Worm (Caenorhabditis elegans) whole organism, L1 larva: ENCODE results near the gene nep-11.

ENCODE experiments used
- C34B4.2 ChIP-seq: sonication (generic microtip); optimal IDR thresholded peaks from 2 replicates; lab custom pipeline; 2017; ENCODE audit warnings: mild to moderate bottlenecking, missing genetic modification characterization, missing compliant biosample characterization
- aly-2 ChIP-seq: fragments of 150-350 bp; optimal IDR thresholded peaks from 2 replicates; lab custom pipeline; 2014; ENCODE audit warnings: missing biosample characterization, missing genetic modification characterization
- ama-1 ChIP-seq: fragments of 150-350 bp; optimal IDR thresholded peaks from 2 replicates; lab custom pipeline; 2014
- blmp-1 ChIP-seq: fragments of 150-350 bp; optimal IDR thresholded peaks from 2 replicates; lab custom pipeline; 2014; ENCODE audit warnings: missing biosample characterization, missing genetic modification characterization
- ceh-63 ChIP-seq: fragments of 200-800 bp; sonication (Bioruptor generic); optimal IDR thresholded peaks from 2 replicates; lab custom pipeline; 2018; ENCODE audit warnings: mild to moderate bottlenecking, missing genetic modification characterization, missing compliant biosample characterization
- ceh-90 ChIP-seq: sonication (generic microtip); optimal IDR thresholded peaks from 2 replicates; lab custom pipeline; 2016; ENCODE audit warnings: missing genetic modification characterization, missing compliant biosample characterization
- elt-3 ChIP-seq, 6 experiments: fragments of 150-350 bp in 1 of 6; sonication (generic microtip); optimal IDR thresholded peaks; 2 replicates each; lab custom pipeline; 2017 to 2018; ENCODE audit warnings: missing biosample characterization in 6 of 6, missing genetic modification characterization in 6 of 6, inconsistent platforms in 1 of 6
- fkh-10 ChIP-seq: sonication (generic microtip); optimal IDR thresholded peaks from 2 replicates; lab custom pipeline; 2017; ENCODE audit warnings: missing biosample characterization, missing genetic modification reagents, missing genetic modification characterization
- fkh-4 ChIP-seq: sonication (generic microtip); optimal IDR thresholded peaks from 2 replicates; lab custom pipeline; 2016; ENCODE audit warnings: missing compliant biosample characterization, missing genetic modification characterization, borderline replicate concordance
- fos-1 ChIP-seq: fragments of 150-350 bp; optimal IDR thresholded peaks from 2 replicates; lab custom pipeline; 2014; ENCODE audit warnings: missing biosample characterization, missing genetic modification characterization
- grh-1 ChIP-seq: fragments of 200-800 bp; sonication (Bioruptor generic); IDR thresholded peaks from 2 replicates; pipeline ENCODE4 v1.3.6; 2022; ENCODE audit warnings: missing genetic modification reagents, missing genetic modification characterization, missing compliant biosample characterization
- hlh-4 ChIP-seq: sonication (generic microtip); optimal IDR thresholded peaks from 2 replicates; lab custom pipeline; 2016; ENCODE audit warnings: mild to moderate bottlenecking, missing genetic modification characterization, missing compliant biosample characterization
- isw-1 ChIP-seq: fragments of 200-800 bp; sonication (Bioruptor generic); IDR thresholded peaks from 2 replicates; pipeline ENCODE4 v1.3.6; 2022; ENCODE audit warnings: missing genetic modification characterization, missing compliant biosample characterization
- lin-13 ChIP-seq: fragments of 150-350 bp; optimal IDR thresholded peaks from 2 replicates; lab custom pipeline; 2014; ENCODE audit warnings: missing biosample characterization, missing genetic modification reagents, missing genetic modification characterization
- lin-14 ChIP-seq: fragments of 200-800 bp; sonication (Bioruptor generic); optimal IDR thresholded peaks from 2 replicates; lab custom pipeline; 2018; ENCODE audit warnings: mild to moderate bottlenecking, missing genetic modification characterization, moderate library complexity, missing compliant biosample characterization
- mab-9 ChIP-seq: fragments of 200-800 bp; sonication (Bioruptor generic); IDR thresholded peaks from 2 replicates; pipeline ENCODE4 v1.3.6; 2022; ENCODE audit warnings: missing genetic modification reagents, missing genetic modification characterization, missing compliant biosample characterization
- mdl-1 ChIP-seq, 2 experiments: fragments of 150-350 bp; optimal IDR thresholded peaks; 2 replicates each; lab custom pipeline; 2014 to 2017; ENCODE audit warnings: missing biosample characterization in 2 of 2, missing genetic modification characterization in 2 of 2, inconsistent platforms in 1 of 2
- mef-2 ChIP-seq: fragments of 150-350 bp; optimal IDR thresholded peaks from 2 replicates; lab custom pipeline; 2014; ENCODE audit warnings: missing biosample characterization, missing genetic modification characterization
- mep-1 ChIP-seq: fragments of 150-350 bp; optimal IDR thresholded peaks from 2 replicates; lab custom pipeline; 2014; ENCODE audit warnings: missing biosample characterization, missing genetic modification characterization
- nhr-12 ChIP-seq: sonication (generic microtip); optimal IDR thresholded peaks from 2 replicates; lab custom pipeline; 2017; ENCODE audit warnings: missing biosample characterization, missing genetic modification characterization
- nhr-20 ChIP-seq: sonication (generic microtip); optimal IDR thresholded peaks from 2 replicates; lab custom pipeline; 2016; ENCODE audit warnings: mild to moderate bottlenecking, missing genetic modification characterization, missing compliant biosample characterization
- nhr-237 ChIP-seq: fragments of 150-350 bp; optimal IDR thresholded peaks from 2 replicates; lab custom pipeline; 2014; ENCODE audit warnings: missing biosample characterization, missing genetic modification characterization
- nhr-76 ChIP-seq: sonication (generic microtip); optimal IDR thresholded peaks from 2 replicates; lab custom pipeline; 2017; ENCODE audit warnings: missing biosample characterization, missing genetic modification characterization
- nhr-84 ChIP-seq: sonication (generic microtip); optimal IDR thresholded peaks from 2 replicates; lab custom pipeline; 2017; ENCODE audit warnings: missing biosample characterization, missing genetic modification characterization
- nhr-90 ChIP-seq: sonication (generic microtip); optimal IDR thresholded peaks from 2 replicates; lab custom pipeline; 2016; ENCODE audit warnings: mild to moderate bottlenecking, missing genetic modification characterization, missing compliant biosample characterization; ENCODE audit not compliant: poor library complexity
- rnt-1 ChIP-seq: sonication (generic microtip); optimal IDR thresholded peaks from 2 replicates; lab custom pipeline; 2016; ENCODE audit warnings: mild to moderate bottlenecking, missing genetic modification characterization, moderate library complexity, missing compliant biosample characterization
- snu-23 ChIP-seq: sonication (generic microtip); optimal IDR thresholded peaks from 2 replicates; lab custom pipeline; 2016; ENCODE audit warnings: missing genetic modification characterization, missing compliant biosample characterization
- sptf-1 ChIP-seq: fragments of 150-350 bp; optimal IDR thresholded peaks from 2 replicates; lab custom pipeline; 2014; ENCODE audit warnings: missing biosample characterization, missing genetic modification characterization
- sup-37 ChIP-seq: fragments of 200-800 bp; sonication (Bioruptor generic); optimal IDR thresholded peaks from 2 replicates; lab custom pipeline; 2018; ENCODE audit warnings: mild to moderate bottlenecking, missing genetic modification characterization, missing compliant biosample characterization
- tbx-2 ChIP-seq: sonication (generic microtip); optimal IDR thresholded peaks from 2 replicates; lab custom pipeline; 2016; ENCODE audit warnings: missing genetic modification characterization, missing compliant biosample characterization
- tlp-1 ChIP-seq: fragments of 150-350 bp; optimal IDR thresholded peaks from 2 replicates; lab custom pipeline; 2014; ENCODE audit warnings: missing biosample characterization, missing genetic modification characterization
- unc-130 ChIP-seq: fragments of 150-350 bp; optimal IDR thresholded peaks from 2 replicates; lab custom pipeline; 2017; ENCODE audit warnings: missing biosample characterization, missing genetic modification characterization, inconsistent platforms
- unc-62 ChIP-seq: fragments of 150-350 bp; optimal IDR thresholded peaks from 2 replicates; lab custom pipeline; 2014; ENCODE audit warnings: missing biosample characterization, missing genetic modification reagents, missing genetic modification characterization
- xbp-1 ChIP-seq: sonication (generic microtip); optimal IDR thresholded peaks from 2 replicates; lab custom pipeline; 2016; ENCODE audit warnings: missing genetic modification characterization, missing compliant biosample characterization
- zag-1 ChIP-seq: fragments of 150-350 bp; optimal IDR thresholded peaks from 2 replicates; lab custom pipeline; 2014; ENCODE audit warnings: missing biosample characterization, missing genetic modification characterization
- ztf-4 ChIP-seq: fragments of 150-350 bp; optimal IDR thresholded peaks from 2 replicates; lab custom pipeline; 2014; ENCODE audit warnings: missing biosample characterization, missing genetic modification characterization

Gene nep-11

ce11 chrII:3385736-3386135 is 39.6 kb downstream of the nep-11 start, which contains the start of gene T06D4.2:
Gene T06D4.2, minus strand, starts transcription at chrII:3385905.
- TF ChIP-seq nhr-84 (tag; lab: Kevin White, UChicago), result no peak
- TF ChIP-seq nhr-12 (tag; lab: Kevin White, UChicago), result no peak
- no peak for TF ChIP-seq lin-13 (GFP tag; lab: Kevin White, UChicago)
- no peak for TF ChIP-seq fos-1 (tag; lab: Kevin White, UChicago)
- TF ChIP-seq nhr-76 (tag; lab: Kevin White, UChicago), result no peak
- no peak for TF ChIP-seq tbx-2 (tag; lab: Kevin White, UChicago)

ce11 chrII:3383116-3383515 is 42.2 kb downstream of the nep-11 start:
- TF ChIP-seq C34B4.2 (no peak), hlh-4 (tag; lab: Kevin White, UChicago) (no peak), mab-9 (GFP tag; lab: Robert Waterston, UW) (no peak), elt-3 (tag; optimal IDR thresholded peaks at IDR 0.05; lab: Kevin White, UChicago) (no peak), zag-1 (tag; lab: Kevin White, UChicago) (no peak), xbp-1 (tag; lab: Kevin White, UChicago) (no peak), ceh-63 (GFP tag; lab: Kevin White, UChicago) (no peak), sup-37 (GFP tag; lab: Kevin White, UChicago) (no peak), nhr-90 (tag; lab: Kevin White, UChicago) (no peak), grh-1 (GFP tag; lab: Robert Waterston, UW) (no peak), blmp-1 (no peak)

- no peak for TF ChIP-seq tlp-1 (tag; lab: Kevin White, UChicago)
- TF ChIP-seq fkh-4, result no peak
- TF ChIP-seq ceh-63 (GFP tag; lab: Kevin White, UChicago), result no peak
- no peak for TF ChIP-seq nhr-90 (tag; lab: Kevin White, UChicago)
- TF ChIP-seq unc-130 (tag; lab: Kevin White, UChicago), result no peak
- TF ChIP-seq aly-2, result no peak
Measured at ce11 chrII:3381510-3381909, 43.8 kb downstream of the nep-11 start, which contains the start of gene T06D4.1. Gene T06D4.1, plus strand, starts transcription at chrII:3381830.

- no peak for TF ChIP-seq nhr-12 (tag; lab: Kevin White, UChicago)
- no peak for TF ChIP-seq mef-2 (tag; lab: Kevin White, UChicago)
- no peak for TF ChIP-seq fos-1 (tag; lab: Kevin White, UChicago)
- no peak for TF ChIP-seq ceh-90
- TF ChIP-seq fkh-10, result no peak
- TF ChIP-seq mdl-1 (tag; optimal IDR thresholded peaks at IDR 0.05; lab: Kevin White, UChicago), result no peak
- TF ChIP-seq snu-23 (GFP tag; lab: Kevin White, UChicago), result no peak
- no peak for TF ChIP-seq nhr-20
- TF ChIP-seq sptf-1, result no peak
- TF ChIP-seq unc-62 (GFP tag; lab: Kevin White, UChicago), result no peak
- no peak for TF ChIP-seq ztf-4 (tag; lab: Kevin White, UChicago)
- no peak for TF ChIP-seq nhr-237 (tag; lab: Kevin White, UChicago)
- no peak for TF ChIP-seq lin-14 (GFP tag; lab: Kevin White, UChicago)
- TF ChIP-seq rnt-1 (tag; lab: Kevin White, UChicago), result no peak
- no peak for TF ChIP-seq ama-1 (lab: Kevin White, UChicago)
- no peak for TF ChIP-seq isw-1 (GFP tag; lab: Robert Waterston, UW)
- TF ChIP-seq elt-3 (tag; optimal IDR thresholded peaks at IDR 0.05; lab: Kevin White, UChicago), result no peak
- no peak for TF ChIP-seq mep-1 (tag; lab: Kevin White, UChicago)
Measured at ce11 chrII:3378275-3378674, 47.1 kb downstream of the nep-11 start, which contains the start of gene Y49F6C.2. Gene Y49F6C.2, plus strand, starts transcription at chrII:3378575.

- TF ChIP-seq xbp-1 (tag; lab: Kevin White, UChicago) (no peak), nhr-12 (tag; lab: Kevin White, UChicago) (no peak)
Measured at ce11 chrII:3376789-3377188, 48.5 kb downstream of the nep-11 start, which contains the start of gene bath-9. Gene bath-9, plus strand, starts transcription at chrII:3377089.
